Worm (Caenorhabditis elegans) whole organism, L4 larva: ENCODE data around the gene kxd-1.

Experiments used
- ama-1 ChIP-seq: fragments of 150-350 bp; optimal IDR thresholded peaks from 2 replicates; lab custom pipeline; 2014; ENCODE audit warnings: inconsistent platforms, mixed read lengths
- hif-1 ChIP-seq, 2 experiments: sonication (generic microtip); optimal IDR thresholded peaks; 2 replicates each; lab custom pipeline; 2016 to 2017; ENCODE audit warnings: missing compliant biosample characterization in 2 of 2, missing genetic modification characterization in 2 of 2, missing genetic modification reagents in 2 of 2, missing genotype in 2 of 2, mild to moderate bottlenecking in 1 of 2
- lin-39 ChIP-seq: fragments of 150-350 bp; optimal IDR thresholded peaks from 2 replicates; lab custom pipeline; 2014; ENCODE audit warnings: missing biosample characterization, missing genetic modification reagents, missing genetic modification characterization
- madf-9 ChIP-seq: fragments of 200-800 bp; sonication (Bioruptor generic); conservative IDR thresholded peaks from 2 replicates; pipeline ENCODE4 v1.3.6; 2022; ENCODE audit warnings: missing genetic modification reagents, missing genetic modification characterization, missing compliant biosample characterization
- mdl-1 ChIP-seq, 2 experiments: fragments of 150-350 bp in 1 of 2; sonication (generic microtip) in 1 of 2; optimal IDR thresholded peaks; 2 replicates each; lab custom pipeline; 2014 to 2017; ENCODE audit warnings: missing biosample characterization in 2 of 2, missing genetic modification characterization in 2 of 2
- mdt-29 ChIP-seq: fragments of 200-800 bp; sonication (Bioruptor generic); IDR thresholded peaks from 2 replicates; pipeline ENCODE4 v1.3.6; 2022; ENCODE audit warnings: missing genetic modification reagents, missing genetic modification characterization, missing compliant biosample characterization
- nhr-11 ChIP-seq: fragments of 150-350 bp; optimal IDR thresholded peaks from 2 replicates; lab custom pipeline; 2014; ENCODE audit warnings: missing biosample characterization, missing genetic modification characterization
- nhr-42 ChIP-seq: fragments of 200-800 bp; sonication (Bioruptor generic); IDR thresholded peaks from 2 replicates; pipeline ENCODE4 v1.3.6; 2022; ENCODE audit warnings: missing genetic modification characterization, missing compliant biosample characterization
- pha-4 ChIP-seq, 2 experiments: fragments of 150-350 bp in 1 of 2; fragments of 200-800 bp in 1 of 2; sonication (Bioruptor generic) in 1 of 2; IDR thresholded peaks in 1 of 2; optimal IDR thresholded peaks in 1 of 2; 2 replicates each; pipeline versions ENCODE4 v1.3.6 to Lab custom; 2014 to 2022; ENCODE audit warnings: missing genetic modification characterization in 2 of 2, missing genetic modification reagents in 2 of 2, missing biosample characterization in 1 of 2, missing compliant biosample characterization in 1 of 2
- skn-1 ChIP-seq: fragments of 150-350 bp; optimal IDR thresholded peaks from 2 replicates; lab custom pipeline; 2014; ENCODE audit warnings: missing biosample characterization, missing genetic modification characterization
- tag-97 ChIP-seq: fragments of 200-800 bp; sonication (Bioruptor generic); IDR thresholded peaks from 2 replicates; pipeline ENCODE4 v1.3.6; 2022; ENCODE audit warnings: missing genetic modification characterization, missing compliant biosample characterization
- unc-39 ChIP-seq: sonication (generic microtip); optimal IDR thresholded peaks from 2 replicates; lab custom pipeline; 2017; ENCODE audit warnings: missing biosample characterization, missing genetic modification characterization

- TF ChIP-seq nhr-42 (no peak), ama-1 (lab: Kevin White, UChicago) (no peak), skn-1 (tag; lab: Kevin White, UChicago) (no peak), nhr-11 (no peak), mdt-29 (GFP tag; lab: Robert Waterston, UW) (no peak), lin-39 (tag; lab: Kevin White, UChicago) (no peak), mdl-1 (tag; optimal IDR thresholded peaks at IDR 0.05; lab: Kevin White, UChicago) (no peak), madf-9 (GFP tag; lab: Robert Waterston, UW) (no peak), unc-39 (tag; lab: Kevin White, UChicago) (no peak), hif-1 (tag; optimal IDR thresholded peaks at IDR 0.05; lab: Kevin White, UChicago) (no peak), tag-97 (GFP tag; lab: Robert Waterston, UW) (no peak), pha-4 (GFP tag; IDR thresholded peaks at IDR 0.05; lab: Robert Waterston, UW) (no peak), pha-4 (tag; optimal IDR thresholded peaks at IDR 0.05; lab: Kevin White, UChicago) (no peak)
Observed at ce11 chrV:7239471-7239870, 18.2 kb downstream of the kxd-1 start, which contains the start of gene C05C8.1.
